Worm (Caenorhabditis elegans) whole organism, midembryonic: ENCODE measurements around the gene C10E2.2.

Experiments
- T22C8.4 ChIP-seq: fragments of 200-800 bp; sonication (Bioruptor generic); IDR thresholded peaks from 2 replicates; pipeline ENCODE4 v1.3.6; 2022; ENCODE audit warnings: missing genetic modification characterization, missing compliant biosample characterization
- cog-1 ChIP-seq: sonication (generic microtip); optimal IDR thresholded peaks from 2 replicates; lab custom pipeline; 2016; ENCODE audit warnings: missing genetic modification characterization, missing compliant biosample characterization
- flt-1 ChIP-seq: fragments of 200-800 bp; sonication (Bioruptor generic); IDR thresholded peaks from 2 replicates; pipeline ENCODE4 v1.3.6; 2022; ENCODE audit warnings: missing genetic modification characterization, missing compliant biosample characterization
- ref-1 ChIP-seq: fragments of 200-800 bp; sonication (Bioruptor generic); conservative IDR thresholded peaks from 2 replicates; pipeline ENCODE4 v1.3.6; 2022; ENCODE audit warnings: missing genetic modification reagents, missing genetic modification characterization, missing compliant biosample characterization
- tab-1 ChIP-seq: fragments of 200-800 bp; sonication (Bioruptor generic); IDR thresholded peaks from 2 replicates; pipeline ENCODE4 v1.3.6; 2022; ENCODE audit warnings: missing genetic modification characterization, missing compliant biosample characterization
- ztf-23 ChIP-seq: fragments of 200-800 bp; sonication (Bioruptor generic); IDR thresholded peaks from 2 replicates; pipeline ENCODE4 v1.3.6; 2022; ENCODE audit warnings: missing genetic modification reagents, missing genetic modification characterization, missing compliant biosample characterization
- ztf-29 ChIP-seq: fragments of 200-800 bp; sonication (Bioruptor generic); IDR thresholded peaks from 2 replicates; pipeline ENCODE4 v1.3.6; 2022; ENCODE audit warnings: missing genetic modification reagents, missing genetic modification characterization, missing compliant biosample characterization

DNA sequence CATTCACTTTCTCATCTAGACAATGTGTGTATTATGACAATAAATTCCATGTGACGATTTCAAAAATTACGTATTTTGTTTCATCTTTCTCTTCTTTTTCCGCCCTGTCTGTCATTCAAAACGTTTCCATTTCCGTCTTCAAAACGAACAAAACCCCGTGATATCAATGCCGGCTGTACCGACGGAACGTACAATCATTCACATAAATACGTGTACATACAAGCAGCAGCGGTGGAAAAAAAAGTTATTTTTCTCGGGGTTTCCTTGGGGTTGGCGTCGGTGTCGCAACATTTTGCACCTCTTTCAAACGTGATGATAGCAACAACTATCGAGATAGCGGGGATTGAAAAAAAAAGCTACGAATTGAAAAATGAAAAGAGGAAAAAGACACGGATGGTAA, 20.1 kb upstream of the C10E2.2 start:
- TF ChIP-seq ztf-29 (GFP tag; lab: Robert Waterston, UW): no peak
- TF ChIP-seq T22C8.4: no peak
- TF ChIP-seq ref-1 (GFP tag; lab: Robert Waterston, UW): no peak
- TF ChIP-seq ztf-23 (GFP tag; lab: Robert Waterston, UW): no peak
- TF ChIP-seq flt-1 (GFP tag; lab: Robert Waterston, UW): no peak
- no peak for TF ChIP-seq tab-1 (GFP tag; lab: Robert Waterston, UW)
- TF ChIP-seq cog-1 (tag; lab: Kevin White, UChicago): no peak
